Worm (Caenorhabditis elegans): ENCODE measurements around the gene hrpk-2.
"Not testable (repeated sequence)": the region's sequence is repeated elsewhere in the genome, so short reads cannot be mapped to it uniquely, and the experiment has no call there.

The hrpk-2 gene

ce11 chrIII:7986585-7987171, at the start of gene hrpk-2:
Gene hrpk-2 (plus strand): TSS chrIII:7987121.
- no peak for TF ChIP-seq him-1 (tag; optimal IDR thresholded peaks at IDR 0.05)
- peak; percentile 20 for TF ChIP-seq W03F9.2 (tag; optimal IDR thresholded peaks at IDR 0.05)

ce11 chrIII:7937548-7937947, 49.4 kb upstream of the hrpk-2 start, which contains the start of gene C29E4.10:
Gene C29E4.10 (plus strand): TSS chrIII:7937848.
- TF ChIP-seq dao-5 (tag; optimal IDR thresholded peaks at IDR 0.05) (no peak), him-1 (tag; optimal IDR thresholded peaks at IDR 0.05) (no peak)

- no peak for TF ChIP-seq dao-5 (tag; optimal IDR thresholded peaks at IDR 0.05)
- TF ChIP-seq W03F9.2 (tag; optimal IDR thresholded peaks at IDR 0.05), result no peak
- no peak for TF ChIP-seq him-1 (tag; optimal IDR thresholded peaks at IDR 0.05)
Observed at ce11 chrIII:7940819-7941218, 46.1 kb upstream of the hrpk-2 start, which contains the start of gene C29E4.12. Gene C29E4.12 (plus strand): TSS chrIII:7941151.

ce11 chrIII:7941417-7941816, 45.5 kb upstream of the hrpk-2 start, which contains the start of gene kle-2:
Gene kle-2 (plus strand): TSS chrIII:7941717.
- TF ChIP-seq him-1 (tag; optimal IDR thresholded peaks at IDR 0.05) (no peak), W03F9.2 (tag; optimal IDR thresholded peaks at IDR 0.05) (no peak), dao-5 (tag; optimal IDR thresholded peaks at IDR 0.05) (no peak)

ce11 chrIII:7946968-7947491, 39.9 kb upstream of the hrpk-2 start, which contains the start of gene gsto-1:
Gene gsto-1 (minus strand): TSS chrIII:7947018.
- TF ChIP-seq dao-5 (tag; optimal IDR thresholded peaks at IDR 0.05) (no peak), W03F9.2 (tag; optimal IDR thresholded peaks at IDR 0.05) (no peak), him-1 (tag; optimal IDR thresholded peaks at IDR 0.05) (no peak)

- TF ChIP-seq dao-5 (tag; optimal IDR thresholded peaks at IDR 0.05), result no peak
- no peak for TF ChIP-seq W03F9.2 (tag; optimal IDR thresholded peaks at IDR 0.05)
- TF ChIP-seq him-1 (tag; optimal IDR thresholded peaks at IDR 0.05), result no peak
Observed at ce11 chrIII:7947677-7948076, 39.2 kb upstream of the hrpk-2 start.

- TF ChIP-seq W03F9.2 (tag; optimal IDR thresholded peaks at IDR 0.05) (no peak), dao-5 (tag; optimal IDR thresholded peaks at IDR 0.05) (no peak), him-1 (tag; optimal IDR thresholded peaks at IDR 0.05) (no peak)
Observed at ce11 chrIII:7948802-7949201, 38.1 kb upstream of the hrpk-2 start, which contains the start of gene col-90. Gene col-90 (plus strand): TSS chrIII:7948838.

- no peak for TF ChIP-seq dao-5 (tag; optimal IDR thresholded peaks at IDR 0.05)
- no peak for TF ChIP-seq him-1 (tag; optimal IDR thresholded peaks at IDR 0.05)
- TF ChIP-seq W03F9.2 (tag; optimal IDR thresholded peaks at IDR 0.05), result no peak
Observed at ce11 chrIII:7950447-7950846, 36.5 kb upstream of the hrpk-2 start.

ce11 chrIII:7952077-7952765, 34.7 kb upstream of the hrpk-2 start, which contains the start of gene C29E4.15:
Gene C29E4.15 (plus strand): TSS chrIII:7952623.
- no peak for TF ChIP-seq dao-5 (tag; optimal IDR thresholded peaks at IDR 0.05)
- no peak for TF ChIP-seq him-1 (tag; optimal IDR thresholded peaks at IDR 0.05)
- TF ChIP-seq W03F9.2 (tag; optimal IDR thresholded peaks at IDR 0.05), result no peak

ce11 chrIII:7953208-7953607, 33.7 kb upstream of the hrpk-2 start, which contains the start of gene let-754:
Gene let-754 (minus strand): TSS chrIII:7953308.
- TF ChIP-seq W03F9.2 (tag; optimal IDR thresholded peaks at IDR 0.05) (no peak), dao-5 (tag; optimal IDR thresholded peaks at IDR 0.05) (no peak), him-1 (tag; optimal IDR thresholded peaks at IDR 0.05) (no peak)

- TF ChIP-seq W03F9.2 (tag; optimal IDR thresholded peaks at IDR 0.05), result no peak
- no peak for TF ChIP-seq dao-5 (tag; optimal IDR thresholded peaks at IDR 0.05)
- TF ChIP-seq him-1 (tag; optimal IDR thresholded peaks at IDR 0.05), result no peak
Observed at ce11 chrIII:7956965-7957364, 30.0 kb upstream of the hrpk-2 start, which contains the start of gene C29E4.9. Gene C29E4.9 (minus strand): TSS chrIII:7957065.

- TF ChIP-seq dao-5 (tag; optimal IDR thresholded peaks at IDR 0.05), result no peak
Observed at ce11 chrIII:7958085-7958484, 28.8 kb upstream of the hrpk-2 start, which contains the start of gene C29E4.11. Gene C29E4.11 (minus strand): TSS chrIII:7958114.

- TF ChIP-seq dao-5, W03F9.2, him-1 (tag; optimal IDR thresholded peaks at IDR 0.05): not testable (repeated sequence)
Observed at ce11 chrIII:7958922-7959609, 27.9 kb upstream of the hrpk-2 start, which contains the start of gene F54H12.10. Gene F54H12.10 (minus strand): TSS chrIII:7958972.

All from whole organism, L4/young adult.